Fruit fly (Drosophila melanogaster): ENCODE data around the gene CG1523.

CG1523 gene

DNA sequence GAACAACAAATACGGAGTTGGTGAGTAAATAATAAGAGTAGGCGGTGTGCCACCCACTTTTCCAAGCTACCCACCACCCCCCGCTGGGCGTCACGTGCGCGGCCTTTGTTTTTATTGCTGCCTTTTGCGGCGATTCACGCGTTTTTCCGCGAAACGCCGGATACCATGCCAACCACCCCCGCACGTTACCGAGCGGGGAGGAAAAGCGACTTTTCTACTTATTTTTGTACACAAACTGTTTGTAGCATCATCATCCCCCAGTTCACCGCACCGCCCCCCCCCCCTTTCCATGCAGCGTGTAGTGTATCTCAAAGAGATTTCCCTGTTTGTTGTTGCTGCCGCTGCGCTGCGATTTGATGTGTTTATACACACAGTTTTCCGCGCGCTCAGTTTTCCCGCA lies 26.5 kb upstream of the CG1523 start (continued):
- no peak for TF ChIP-seq CG18476 (GFP tag; optimal IDR thresholded peaks at IDR 0.05)
- TF ChIP-seq CG11093 (GFP tag; IDR thresholded peaks at IDR 0.05): no peak
- no peak for TF ChIP-seq CG6654 (GFP tag; optimal IDR thresholded peaks at IDR 0.05)
- TF ChIP-seq grau (tag; optimal IDR thresholded peaks at IDR 0.05): no peak
- TF ChIP-seq pros (GFP tag; optimal IDR thresholded peaks at IDR 0.05): peak; percentile 54
- TF ChIP-seq CG31388 (GFP tag; optimal IDR thresholded peaks at IDR 0.05): no peak
- TF ChIP-seq Med (GFP tag): peak; percentile 48
- TF ChIP-seq CG17328 (GFP tag; IDR thresholded peaks at IDR 0.05): no peak
- TF ChIP-seq ab (GFP tag; optimal IDR thresholded peaks at IDR 0.05): no peak
- TF ChIP-seq wdn (GFP tag; IDR thresholded peaks at IDR 0.05): no peak
- peak; percentile 17; the same call in 1 of the 2 replicates for TF ChIP-seq CG9932 (GFP tag; IDR thresholded peaks at IDR 0.05)
- 0 out of 2 replicates have a peak, but pooled peaks have one; percentile 15 for TF ChIP-seq ttk (GFP tag; IDR thresholded peaks at IDR 0.05)
- no peak for TF ChIP-seq aop (GFP tag; IDR thresholded peaks at IDR 0.05)
- no peak for TF ChIP-seq Nf-YC (tag; optimal IDR thresholded peaks at IDR 0.05)
- TF ChIP-seq Bgb (GFP tag; IDR thresholded peaks at IDR 0.05; ENCODE audit: partially characterized antibody): 0 out of 2 replicates have a peak, but pooled peaks have one; percentile 19
- no peak for TF ChIP-seq prd (optimal IDR thresholded peaks at IDR 0.05)
- TF ChIP-seq prd (GFP tag; IDR thresholded peaks at IDR 0.05): no peak
- TF ChIP-seq CG14860 (GFP tag; IDR thresholded peaks at IDR 0.05; ENCODE audit: partially characterized antibody): 0 out of 3 replicates have a peak, but pooled peaks have one; percentile 31
- TF ChIP-seq tin (GFP tag; optimal IDR thresholded peaks at IDR 0.05): no peak
- TF ChIP-seq bbx (GFP tag; IDR thresholded peaks at IDR 0.05; ENCODE audit: partially characterized antibody): peak; percentile 33; the same call in 1 of the 2 replicates
- TF ChIP-seq Eip74EF (GFP tag; optimal IDR thresholded peaks at IDR 0.05): no peak
- no peak for TF ChIP-seq CG2120 (GFP tag; optimal IDR thresholded peaks at IDR 0.05)
- TF ChIP-seq CG14014 (GFP tag; IDR thresholded peaks at IDR 0.05): no peak
- TF ChIP-seq hkb (optimal IDR thresholded peaks at IDR 0.05): no peak
- no peak for TF ChIP-seq hkb (GFP tag; IDR thresholded peaks at IDR 0.05)
- no peak for TF ChIP-seq HLHmδ (GFP tag; optimal IDR thresholded peaks at IDR 0.05)
- no peak for TF ChIP-seq gem (tag; optimal IDR thresholded peaks at IDR 0.05)
- TF ChIP-seq btn (GFP tag; optimal IDR thresholded peaks at IDR 0.05): no peak
- TF ChIP-seq CG4730 (GFP tag; IDR thresholded peaks at IDR 0.05): no peak
- no peak for TF ChIP-seq Jarid2 (GFP tag; optimal IDR thresholded peaks at IDR 0.05)
- no peak for TF ChIP-seq luna (GFP tag; optimal IDR thresholded peaks at IDR 0.05)
- TF ChIP-seq CG15073 (GFP tag; optimal IDR thresholded peaks at IDR 0.05): no peak
- TF ChIP-seq CG32772 (GFP tag; IDR thresholded peaks at IDR 0.05): no peak

DNA sequence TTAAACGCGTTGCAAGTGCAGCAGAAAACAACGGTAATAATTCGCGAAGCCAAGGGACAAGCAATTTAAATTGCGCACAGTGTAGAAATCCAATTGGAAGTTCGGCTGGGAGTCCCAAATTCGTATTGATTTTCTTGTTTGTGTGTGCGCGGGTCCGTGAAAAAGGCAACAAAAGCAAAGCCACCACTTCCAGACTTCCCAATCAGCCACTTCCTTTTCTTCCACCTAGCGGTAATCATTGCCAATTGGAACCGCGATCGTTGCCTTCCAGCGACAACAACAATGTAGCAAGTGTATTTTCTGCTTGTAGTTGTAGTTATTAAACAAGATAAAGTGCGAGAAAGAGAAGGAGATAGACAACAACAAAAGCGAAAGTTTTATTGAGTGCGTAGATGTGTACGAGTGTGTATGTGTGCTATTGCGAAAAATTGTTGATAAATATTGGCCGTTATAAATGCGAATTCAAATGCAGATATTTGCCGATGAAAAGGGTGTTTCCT lies 26.0 kb upstream of the CG1523 start:
- peak; percentile 23 for TF ChIP-seq zf30C (GFP tag; optimal IDR thresholded peaks at IDR 0.05)
- TF ChIP-seq otp (GFP tag; IDR thresholded peaks at IDR 0.05): 0 out of 3 replicates have a peak, but pooled peaks have one; percentile 2
- TF ChIP-seq fd102C (GFP tag; optimal IDR thresholded peaks at IDR 0.05): no peak
- no peak for TF ChIP-seq Ets65A (GFP tag)
- no peak for TF ChIP-seq Stat92E (GFP tag; optimal IDR thresholded peaks at IDR 0.05)
- 0 out of 3 replicates have a peak, but pooled peaks have one; percentile 12 for TF ChIP-seq CG11695 (GFP tag; IDR thresholded peaks at IDR 0.05)
- TF ChIP-seq ara (GFP tag; IDR thresholded peaks at IDR 0.05): 0 out of 2 replicates have a peak, but pooled peaks have one; percentile 36
- peak; percentile 99 for TF ChIP-seq Elba2 (GFP tag; optimal IDR thresholded peaks at IDR 0.05)
- TF ChIP-seq Xrp1 (GFP tag; IDR thresholded peaks at IDR 0.05): 0 out of 2 replicates have a peak, but pooled peaks have one; percentile 36
- peak; percentile 60 for TF ChIP-seq stc (GFP tag; IDR thresholded peaks at IDR 0.05)
- no peak for TF ChIP-seq CG16813 (GFP tag; IDR thresholded peaks at IDR 0.05; ENCODE audit: partially characterized antibody)
- no peak for TF ChIP-seq sens-2 (GFP tag; IDR thresholded peaks at IDR 0.05)
- TF ChIP-seq al (GFP tag; IDR thresholded peaks at IDR 0.05): no peak
- peak; percentile 4 for TF ChIP-seq BtbVII (GFP tag; optimal IDR thresholded peaks at IDR 0.05)
- TF ChIP-seq Mes4 (GFP tag; optimal IDR thresholded peaks at IDR 0.05): peak; percentile 28
- TF ChIP-seq CG5953 (GFP tag; IDR thresholded peaks at IDR 0.05): no peak
- peak; percentile 32 for TF ChIP-seq Neu2 (GFP tag; optimal IDR thresholded peaks at IDR 0.05; ENCODE audit: borderline replicate concordance)
- TF ChIP-seq crp (GFP tag; optimal IDR thresholded peaks at IDR 0.05): peak in 1 of 2 experiments; percentile 13
- no peak for TF ChIP-seq CG9727 (GFP tag; optimal IDR thresholded peaks at IDR 0.05)
- peak; percentile 3 for TF ChIP-seq btn (GFP tag; optimal IDR thresholded peaks at IDR 0.05)
